Worm (Caenorhabditis elegans) whole organism, young adult: Measurements from ENCODE around the gene dohh-1.

Experiments used
- fkh-3 ChIP-seq: sonication (generic microtip); optimal IDR thresholded peaks from 2 replicates; lab custom pipeline; 2016; ENCODE audit warnings: mild to moderate bottlenecking, missing genetic modification characterization, missing compliant biosample characterization
- unc-130 ChIP-seq: sonication (generic microtip); optimal IDR thresholded peaks from 2 replicates; lab custom pipeline; 2016; ENCODE audit warnings: missing genetic modification reagents, missing genetic modification characterization, missing compliant biosample characterization

DNA sequence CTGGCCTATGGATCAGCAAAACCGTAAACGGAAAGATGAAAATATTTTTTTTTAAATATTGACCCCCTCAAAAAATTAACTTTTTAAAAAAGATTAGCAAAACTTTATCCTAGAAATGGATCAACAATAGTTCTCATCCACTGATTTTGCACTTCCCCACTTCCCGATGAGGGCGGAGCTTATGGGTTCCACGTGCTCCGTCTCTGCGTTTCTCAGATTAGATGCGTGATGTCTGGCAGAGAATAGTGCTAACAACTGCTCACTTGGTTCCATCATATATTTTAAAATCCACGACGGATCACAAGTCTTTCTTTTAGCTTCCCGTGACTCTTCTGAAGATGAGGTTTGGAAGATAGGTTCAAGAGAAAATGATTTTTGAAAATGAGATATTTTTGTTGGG lies 21.4 kb upstream of the dohh-1 start:
- no peak for TF ChIP-seq fkh-3 (tag; lab: Kevin White, UChicago)
- TF ChIP-seq unc-130 (GFP tag; lab: Kevin White, UChicago) = no peak
